Fruit fly (Drosophila melanogaster) whole organism: ENCODE results near the gene Best4.

Experiments used
- CG8478 ChIP-seq: fragments of >200 bp; optimal IDR thresholded peaks from 2 replicates; lab custom pipeline; 2018; ENCODE audit warnings: inconsistent platforms
- Dll ChIP-seq: fragments of >200 bp; optimal IDR thresholded peaks from 2 replicates; lab custom pipeline; 2017
- EcR ChIP-seq, 2 experiments: fragments of >200 bp; optimal IDR thresholded peaks; 2 replicates each; lab custom pipeline; 2017; ENCODE audit warnings: missing biosample characterization in 2 of 2, missing genetic modification characterization in 2 of 2, missing genetic modification reagents in 2 of 2
- pan ChIP-seq: fragments of >200 bp; optimal IDR thresholded peaks from 2 replicates; lab custom pipeline; 2017
- psq ChIP-seq: fragments of >200 bp; optimal IDR thresholded peaks from 2 replicates; lab custom pipeline; 2017
- usp ChIP-seq: fragments of >200 bp; optimal IDR thresholded peaks from 2 replicates; lab custom pipeline; 2017; ENCODE audit warnings: missing biosample characterization, missing genetic modification characterization, mixed read lengths

The Best4 gene

dm6 chr3L:15267710-15268609 lies 30.8 kb upstream of the Best4 start:
- no peak for TF ChIP-seq psq (lab: Kevin White, UChicago)
- no peak for TF ChIP-seq EcR (GFP tag; optimal IDR thresholded peaks at IDR 0.05; lab: Kevin White, UChicago)
- TF ChIP-seq pan (lab: Kevin White, UChicago), result no peak
- TF ChIP-seq usp (GFP tag; lab: Kevin White, UChicago), result no peak
- no peak for TF ChIP-seq Dll (lab: Kevin White, UChicago)
- no peak for TF ChIP-seq CG8478 (lab: Kevin White, UChicago)

DNA sequence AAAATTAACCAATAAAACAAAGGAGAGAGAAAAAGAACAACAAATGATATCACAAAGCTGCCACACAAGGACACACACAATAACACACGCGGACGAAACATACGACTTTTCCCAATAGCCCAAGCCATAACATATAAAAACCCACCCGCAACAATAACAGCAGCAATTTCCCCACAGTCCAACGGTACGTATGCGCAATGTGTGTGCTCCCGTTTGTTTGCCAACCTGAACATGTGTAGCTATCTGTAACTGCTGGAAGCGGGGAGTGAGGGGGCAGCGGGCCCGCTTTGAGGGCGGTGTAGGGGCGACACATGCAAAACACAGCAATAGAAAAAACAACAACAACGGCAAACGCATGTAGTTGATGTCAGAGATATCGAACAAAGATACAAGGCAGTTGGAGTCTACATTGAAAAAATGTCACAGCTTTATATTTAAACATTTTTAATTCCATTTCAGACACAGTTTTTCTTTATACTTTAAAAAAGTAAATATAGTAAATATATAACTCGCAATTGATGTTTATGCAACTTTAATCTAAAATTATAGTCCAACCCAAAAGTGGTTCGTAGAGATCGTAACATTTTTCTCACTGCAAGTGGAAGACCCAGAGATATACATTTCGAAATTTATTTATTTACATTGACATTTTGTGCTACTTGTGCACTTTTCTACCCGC lies 29.9 kb upstream of the Best4 start:
- TF ChIP-seq psq (lab: Kevin White, UChicago) (no peak), CG8478 (lab: Kevin White, UChicago) (no peak), EcR (GFP tag; optimal IDR thresholded peaks at IDR 0.05; lab: Kevin White, UChicago) (no peak), usp (GFP tag; lab: Kevin White, UChicago) (no peak)

DNA sequence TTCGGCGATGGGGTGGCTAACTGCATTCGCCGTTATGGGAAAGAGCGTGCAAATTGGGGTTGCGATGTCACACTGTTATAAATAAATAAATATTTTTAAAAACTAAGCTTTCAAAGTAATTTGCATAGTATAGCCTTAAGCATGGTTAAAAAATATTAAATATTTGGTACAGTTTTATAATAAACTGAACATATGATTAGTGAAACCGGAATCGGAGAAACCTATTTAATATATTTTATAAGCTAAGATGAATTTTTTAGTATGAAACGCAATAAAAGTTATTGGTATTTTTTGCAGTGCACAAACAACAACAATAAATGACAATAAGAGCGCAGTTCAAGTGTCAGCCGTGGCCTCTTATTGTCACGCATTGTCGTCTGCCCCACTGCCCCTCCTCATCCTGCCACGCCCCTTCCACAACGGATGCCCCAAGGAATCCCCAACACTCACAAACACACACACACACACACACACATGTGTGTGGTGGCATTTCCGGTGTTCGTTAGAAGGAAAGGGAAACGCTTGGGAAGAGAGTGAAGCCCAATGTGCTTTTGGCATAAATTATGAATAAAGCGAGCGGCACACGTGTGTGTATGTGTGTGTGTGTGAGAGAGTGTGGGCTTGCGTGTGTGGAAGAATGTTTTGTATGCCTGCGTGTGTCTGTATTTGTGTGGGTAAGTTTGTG lies 23.1 kb upstream of the Best4 start:
- TF ChIP-seq Dll (lab: Kevin White, UChicago) (no peak), CG8478 (lab: Kevin White, UChicago) (no peak), EcR (GFP tag; optimal IDR thresholded peaks at IDR 0.05; lab: Kevin White, UChicago) (no peak), psq (lab: Kevin White, UChicago) (no peak), pan (lab: Kevin White, UChicago) (no peak), usp (GFP tag; lab: Kevin White, UChicago) (no peak)

DNA sequence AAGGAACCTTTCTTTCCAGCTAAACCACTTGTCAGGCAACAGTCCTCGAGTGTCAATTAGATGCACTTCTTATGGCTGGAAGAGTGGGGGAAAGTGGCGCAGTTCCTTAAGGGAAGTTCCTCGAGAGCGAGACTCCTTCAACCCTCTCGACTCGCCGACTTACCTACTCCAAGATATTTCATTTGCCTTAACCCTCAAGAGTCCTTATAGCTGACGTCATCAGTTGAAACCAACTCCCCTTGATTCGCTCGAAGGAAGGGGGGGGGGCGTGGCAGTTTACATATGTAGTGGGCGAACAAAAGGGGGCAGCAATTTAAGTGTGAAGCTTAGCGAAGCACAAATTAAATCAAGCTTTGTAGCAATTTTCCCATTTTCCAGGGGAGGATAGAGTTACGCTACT lies 17.7 kb upstream of the Best4 start:
- TF ChIP-seq psq (lab: Kevin White, UChicago) (no peak), pan (lab: Kevin White, UChicago) (no peak), CG8478 (lab: Kevin White, UChicago) (no peak), EcR (GFP tag; optimal IDR thresholded peaks at IDR 0.05; lab: Kevin White, UChicago) (no peak)

DNA sequence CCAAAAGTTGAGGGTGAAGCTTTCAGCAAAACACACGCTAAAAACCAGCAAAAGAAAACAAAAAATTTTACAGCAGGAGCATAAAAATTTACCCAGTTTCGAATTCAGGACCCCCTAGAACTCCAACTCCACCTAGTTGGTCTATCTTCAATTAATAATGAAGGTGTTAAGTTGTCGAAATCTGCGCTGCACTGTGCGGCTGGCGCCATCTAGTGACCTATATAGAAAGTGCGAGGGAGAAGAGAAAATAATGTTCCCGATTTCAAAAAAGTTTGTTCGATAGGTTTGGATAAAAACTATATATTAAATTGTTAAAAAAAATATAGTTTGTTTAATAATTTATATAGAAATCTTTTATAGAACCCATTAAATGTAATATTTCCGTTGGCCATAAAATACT lies 11.8 kb upstream of the Best4 start:
- no peak for TF ChIP-seq psq (lab: Kevin White, UChicago)
- no peak for TF ChIP-seq pan (lab: Kevin White, UChicago)
- no peak for TF ChIP-seq EcR (GFP tag; optimal IDR thresholded peaks at IDR 0.05; lab: Kevin White, UChicago)
- TF ChIP-seq CG8478 (lab: Kevin White, UChicago), result no peak
- no peak for TF ChIP-seq Dll (lab: Kevin White, UChicago)
- TF ChIP-seq usp (GFP tag; lab: Kevin White, UChicago), result no peak

- TF ChIP-seq EcR (GFP tag; optimal IDR thresholded peaks at IDR 0.05; lab: Kevin White, UChicago) (no peak), usp (GFP tag; lab: Kevin White, UChicago) (no peak), CG8478 (lab: Kevin White, UChicago) (no peak), Dll (lab: Kevin White, UChicago) (no peak), pan (lab: Kevin White, UChicago) (no peak), psq (lab: Kevin White, UChicago) (no peak)
Measured at dm6 chr3L:15289257-15289762, 9.4 kb upstream of the Best4 start.

DNA sequence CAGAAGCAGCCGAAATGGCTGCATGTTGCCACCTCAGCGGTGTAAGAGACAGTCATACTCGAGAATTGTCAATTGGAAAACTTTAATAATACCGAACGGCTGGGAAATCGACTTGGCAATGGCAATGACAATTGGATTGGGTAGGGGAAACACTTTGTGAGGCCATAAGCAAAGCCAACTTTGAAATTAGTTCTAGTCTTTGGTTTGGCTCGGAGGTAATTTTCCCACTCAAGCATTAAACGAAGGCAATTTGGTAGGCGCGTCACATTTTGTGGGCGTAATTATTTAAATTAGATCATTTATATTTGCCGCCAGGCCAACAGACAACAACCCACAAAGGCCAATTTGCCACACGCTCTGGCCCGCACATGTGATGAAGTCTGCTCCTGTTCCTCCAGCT lies 3.9 kb downstream of the Best4 start, which contains the start of gene Best3:
Gene Best3, minus strand, starts transcription at position 101 of the 400 bp plus-strand sequence.
- TF ChIP-seq EcR (GFP tag; optimal IDR thresholded peaks at IDR 0.05; lab: Kevin White, UChicago) (no peak), Dll (lab: Kevin White, UChicago) (no peak), CG8478 (lab: Kevin White, UChicago) (no peak), psq (lab: Kevin White, UChicago) (no peak), usp (GFP tag; lab: Kevin White, UChicago) (no peak), pan (lab: Kevin White, UChicago) (no peak)

- TF ChIP-seq psq (lab: Kevin White, UChicago) (no peak), pan (lab: Kevin White, UChicago) (no peak)
Measured at dm6 chr3L:15303630-15304029, 4.9 kb downstream of the Best4 start.

- no peak for TF ChIP-seq psq (lab: Kevin White, UChicago)
Measured at dm6 chr3L:15304224-15305035, 5.7 kb downstream of the Best4 start, which contains the start of gene CG7255. Gene CG7255, plus strand, starts transcription at chr3L:15304255.

- TF ChIP-seq usp (GFP tag; lab: Kevin White, UChicago) (no peak), Dll (lab: Kevin White, UChicago) (no peak), EcR (GFP tag; optimal IDR thresholded peaks at IDR 0.05; lab: Kevin White, UChicago) (no peak), psq (lab: Kevin White, UChicago) (no peak), CG8478 (lab: Kevin White, UChicago) (no peak), pan (lab: Kevin White, UChicago) (no peak)
Measured at dm6 chr3L:15305036-15305613, 6.4 kb downstream of the Best4 start.
